Fruit fly (Drosophila melanogaster) whole organism, embryonic: Measurements from ENCODE around the gene cac.

Source experiments
- CG10274 ChIP-seq: fragments of 200-800 bp; sonication (Bioruptor generic); optimal IDR thresholded peaks from 3 replicates; lab custom pipeline; 2017; ENCODE audit warnings: missing biosample characterization, mild to moderate bottlenecking, missing genetic modification characterization
- CG12769 ChIP-seq: fragments of 200-800 bp; sonication (Bioruptor generic); optimal IDR thresholded peaks from 2 replicates; lab custom pipeline; 2019; ENCODE audit warnings: missing biosample characterization, mild to moderate bottlenecking, missing genetic modification characterization, moderate library complexity
- CG13894 ChIP-seq: fragments of 200-800 bp; sonication (Bioruptor generic); optimal IDR thresholded peaks from 3 replicates; lab custom pipeline; 2018; ENCODE audit warnings: missing biosample characterization, mild to moderate bottlenecking, missing genetic modification characterization, moderate library complexity
- CG17612 ChIP-seq: fragments of 200-800 bp; sonication (Bioruptor generic); IDR thresholded peaks from 2 replicates; pipeline ENCODE4 v1.3.6; 2022; ENCODE audit warnings: missing biosample characterization, missing genetic modification characterization
- CG2875 ChIP-seq: fragments of 200-800 bp; sonication (Bioruptor generic); optimal IDR thresholded peaks from 2 replicates; lab custom pipeline; 2017; ENCODE audit warnings: missing biosample characterization, mild to moderate bottlenecking, missing genetic modification characterization, missing genetic modification reagents
- CG3281 ChIP-seq: fragments of 200-800 bp; sonication (Bioruptor generic); optimal IDR thresholded peaks from 3 replicates; lab custom pipeline; 2017; ENCODE audit warnings: missing biosample characterization, mild to moderate bottlenecking, missing genetic modification characterization
- CG34376 ChIP-seq: fragments of 200-800 bp; sonication (Bioruptor generic); optimal IDR thresholded peaks from 2 replicates; lab custom pipeline; 2018; ENCODE audit warnings: missing biosample characterization, mild to moderate bottlenecking, missing genetic modification characterization
- CG5180 ChIP-seq: fragments of 200-800 bp; sonication (Bioruptor generic); optimal IDR thresholded peaks from 3 replicates; lab custom pipeline; 2017; ENCODE audit warnings: missing biosample characterization, missing genetic modification characterization, mild to moderate bottlenecking, moderate library complexity, missing genetic modification reagents
- CG6689 ChIP-seq: fragments of 200-800 bp; sonication (Bioruptor generic); IDR thresholded peaks from 2 replicates; pipeline ENCODE4 v1.3.6; 2022; ENCODE audit warnings: missing biosample characterization, missing genetic modification characterization
- CG7963 ChIP-seq: fragments of 200-800 bp; sonication (Bioruptor generic); IDR thresholded peaks from 3 replicates; pipeline ENCODE4 v1.3.6; 2022; ENCODE audit warnings: missing biosample characterization, missing genetic modification characterization; ENCODE audit not compliant: partially characterized antibody
- CG8281 ChIP-seq: fragments of 200-800 bp; sonication (Bioruptor generic); optimal IDR thresholded peaks from 2 replicates; lab custom pipeline; 2018; ENCODE audit warnings: missing biosample characterization, mild to moderate bottlenecking, missing genetic modification characterization, moderate library complexity
- CG8290 ChIP-seq, 3 experiments: fragments of 200-800 bp; sonication (Bioruptor generic); optimal IDR thresholded peaks; 2 replicates each; lab custom pipeline; 2016 to 2019; ENCODE audit warnings: missing biosample characterization in 3 of 3, missing genetic modification characterization in 3 of 3, mild to moderate bottlenecking in 2 of 3, moderate library complexity in 1 of 3
- D ChIP-seq, 2 experiments: fragments of 200-800 bp in 1 of 2; fragments of >200 bp in 1 of 2; sonication (Bioruptor generic) in 1 of 2; optimal IDR thresholded peaks; 2 replicates in 1 of 2; 3 replicates in 1 of 2; lab custom pipeline; 2017; ENCODE audit warnings: mild to moderate bottlenecking in 1 of 2, missing biosample characterization in 1 of 2, missing genetic modification characterization in 1 of 2, missing genetic modification reagents in 1 of 2
- ERR ChIP-seq: fragments of 200-800 bp; sonication (Bioruptor generic); optimal IDR thresholded peaks from 2 replicates; lab custom pipeline; 2016; ENCODE audit warnings: missing biosample characterization, missing genetic modification characterization
- Hr3 ChIP-seq: fragments of 200-800 bp; sonication (Bioruptor generic); optimal IDR thresholded peaks from 3 replicates; lab custom pipeline; 2016; ENCODE audit warnings: missing biosample characterization, missing genetic modification characterization
- Hr78 ChIP-seq, 2 experiments: fragments of 200-800 bp in 1 of 2; fragments of >200 bp in 1 of 2; sonication (Bioruptor generic) in 1 of 2; optimal IDR thresholded peaks; 2 replicates each; lab custom pipeline; 2017 to 2019; ENCODE audit warnings: missing biosample characterization in 2 of 2, missing genetic modification characterization in 2 of 2, mild to moderate bottlenecking in 1 of 2, moderate library complexity in 1 of 2
- Jarid2 ChIP-seq: fragments of 200-800 bp; sonication (Bioruptor generic); optimal IDR thresholded peaks from 3 replicates; lab custom pipeline; 2017; ENCODE audit warnings: mild to moderate bottlenecking, missing biosample characterization, missing genetic modification reagents, missing genetic modification characterization
- Mad ChIP-seq: fragments of 200-800 bp; sonication (Bioruptor generic); optimal IDR thresholded peaks from 2 replicates; lab custom pipeline; 2016; ENCODE audit warnings: missing biosample characterization, missing genetic modification characterization
- Pdp1 ChIP-seq, 2 experiments: fragments of 200-800 bp; sonication (Bioruptor generic); optimal IDR thresholded peaks; 3 replicates each; lab custom pipeline; 2016; ENCODE audit warnings: missing biosample characterization in 2 of 2, missing genetic modification characterization in 2 of 2, mild to moderate bottlenecking in 1 of 2, moderate library complexity in 1 of 2
- Ravus ChIP-seq: fragments of 200-800 bp; sonication (Bioruptor generic); IDR thresholded peaks from 2 replicates; pipeline ENCODE4 v1.3.6; 2022; ENCODE audit warnings: missing biosample characterization, missing genetic modification characterization
- Sox100B ChIP-seq: fragments of 200-800 bp; sonication (Bioruptor generic); optimal IDR thresholded peaks from 3 replicates; lab custom pipeline; 2018; ENCODE audit warnings: missing biosample characterization, mild to moderate bottlenecking, missing genetic modification characterization
- Sry-β ChIP-seq: fragments of 200-800 bp; sonication (Bioruptor generic); optimal IDR thresholded peaks from 2 replicates; lab custom pipeline; 2018; ENCODE audit warnings: missing biosample characterization, mild to moderate bottlenecking, missing genetic modification characterization, moderate library complexity
- Sry-δ ChIP-seq: fragments of 200-800 bp; sonication (Bioruptor generic); optimal IDR thresholded peaks from 2 replicates; lab custom pipeline; 2016; ENCODE audit warnings: missing biosample characterization, missing genetic modification characterization
- Tbp ChIP-seq: fragments of >200 bp; optimal IDR thresholded peaks from 2 replicates; lab custom pipeline; 2018; ENCODE audit warnings: missing biosample characterization, missing genetic modification characterization
- Trl ChIP-seq, 3 experiments: fragments of >200 bp in 2 of 3; fragments of 200-800 bp in 1 of 3; sonication (Bioruptor generic) in 1 of 3; optimal IDR thresholded peaks; 2 replicates in 1 of 3; 3 replicates in 2 of 3; lab custom pipeline; 2016 to 2017; ENCODE audit warnings: missing biosample characterization in 1 of 3, missing genetic modification characterization in 1 of 3
- Vsx1 ChIP-seq: fragments of 200-800 bp; sonication (Bioruptor generic); optimal IDR thresholded peaks from 2 replicates; lab custom pipeline; 2017; ENCODE audit warnings: missing biosample characterization, mild to moderate bottlenecking, missing genetic modification characterization, missing genetic modification reagents
- Xrp1 ChIP-seq: fragments of 200-800 bp; sonication (Bioruptor generic); IDR thresholded peaks from 2 replicates; pipeline ENCODE4 v1.3.6; 2022; ENCODE audit warnings: missing biosample characterization, missing genetic modification characterization
- bigmax ChIP-seq: fragments of 200-800 bp; sonication (Bioruptor generic); optimal IDR thresholded peaks from 2 replicates; lab custom pipeline; 2018; ENCODE audit warnings: missing biosample characterization, mild to moderate bottlenecking, missing genetic modification characterization
- cg ChIP-seq: fragments of 200-800 bp; sonication (Bioruptor generic); optimal IDR thresholded peaks from 3 replicates; lab custom pipeline; 2019; ENCODE audit warnings: missing biosample characterization, mild to moderate bottlenecking, missing genetic modification characterization, moderate library complexity
- chinmo ChIP-seq: fragments of 200-800 bp; sonication (Bioruptor generic); IDR thresholded peaks from 4 replicates; pipeline ENCODE4 v1.3.6; 2022; ENCODE audit warnings: missing biosample characterization, missing genetic modification characterization; ENCODE audit not compliant: partially characterized antibody
- cwo ChIP-seq: fragments of 200-800 bp; sonication (Bioruptor generic); optimal IDR thresholded peaks from 3 replicates; lab custom pipeline; 2017; ENCODE audit warnings: missing biosample characterization, missing genetic modification characterization, mild to moderate bottlenecking, moderate library complexity, missing genetic modification reagents
- ftz-f1 ChIP-seq: fragments of 200-800 bp; sonication (Bioruptor generic); optimal IDR thresholded peaks from 2 replicates; lab custom pipeline; 2016; ENCODE audit warnings: missing biosample characterization, missing genetic modification characterization
- hkb ChIP-seq, 2 experiments: fragments of 200-800 bp in 1 of 2; fragments of >200 bp in 1 of 2; sonication (Bioruptor generic) in 1 of 2; IDR thresholded peaks in 1 of 2; optimal IDR thresholded peaks in 1 of 2; 2 replicates each; pipeline versions ENCODE4 v1.3.6 to Lab custom; 2017 to 2022; ENCODE audit warnings: missing biosample characterization in 1 of 2, missing genetic modification characterization in 1 of 2
- knrl ChIP-seq: fragments of 200-800 bp; sonication (Bioruptor generic); IDR thresholded peaks from 3 replicates; pipeline ENCODE4 v1.3.6; 2022; ENCODE audit warnings: missing biosample characterization, missing genetic modification characterization; ENCODE audit not compliant: partially characterized antibody
- lab ChIP-seq: fragments of 200-800 bp; sonication (Bioruptor generic); optimal IDR thresholded peaks from 3 replicates; lab custom pipeline; 2017; ENCODE audit warnings: missing biosample characterization, missing genetic modification characterization, mild to moderate bottlenecking, moderate library complexity, missing genetic modification reagents
- nom ChIP-seq: fragments of 200-800 bp; sonication (Bioruptor generic); optimal IDR thresholded peaks from 2 replicates; lab custom pipeline; 2017; ENCODE audit warnings: missing biosample characterization, missing genetic modification characterization, mild to moderate bottlenecking, moderate library complexity, missing genetic modification reagents
- oc ChIP-seq: fragments of 200-800 bp; sonication (Bioruptor generic); optimal IDR thresholded peaks from 2 replicates; lab custom pipeline; 2018; ENCODE audit warnings: missing biosample characterization, mild to moderate bottlenecking, missing genetic modification characterization, moderate library complexity
- otp ChIP-seq: fragments of 200-800 bp; sonication (Bioruptor generic); IDR thresholded peaks from 3 replicates; pipeline ENCODE4, ENCODE4 v1.3.6; 2022; ENCODE audit warnings: missing biosample characterization, missing genetic modification characterization
- repo ChIP-seq: fragments of 200-800 bp; sonication (Bioruptor generic); optimal IDR thresholded peaks from 2 replicates; lab custom pipeline; 2016; ENCODE audit warnings: missing biosample characterization, missing genetic modification characterization
- row ChIP-seq: fragments of 200-800 bp; sonication (Bioruptor generic); IDR thresholded peaks from 3 replicates; pipeline ENCODE4 v1.3.6; 2022; ENCODE audit warnings: missing biosample characterization, missing genetic modification characterization
- run ChIP-seq: fragments of 200-800 bp; sonication (Bioruptor generic); optimal IDR thresholded peaks from 3 replicates; lab custom pipeline; 2018; ENCODE audit warnings: missing biosample characterization, mild to moderate bottlenecking, missing genetic modification characterization
- sens ChIP-seq: fragments of 200-800 bp; sonication (Bioruptor generic); peaks from one replicate; lab custom pipeline; 2016; ENCODE audit warnings: missing biosample characterization, missing genetic modification characterization
- sim ChIP-seq: fragments of 200-800 bp; sonication (Bioruptor generic); IDR thresholded peaks from 2 replicates; pipeline ENCODE4 v1.3.6; 2022; ENCODE audit warnings: missing biosample characterization, missing genetic modification characterization
- sob ChIP-seq: fragments of 200-800 bp; sonication (Bioruptor generic); IDR thresholded peaks from 2 replicates; pipeline ENCODE4 v1.3.6; 2022; ENCODE audit warnings: missing biosample characterization, missing genetic modification characterization
- tin ChIP-seq: fragments of 200-800 bp; sonication (Bioruptor generic); optimal IDR thresholded peaks from 3 replicates; lab custom pipeline; 2016; ENCODE audit warnings: missing biosample characterization, missing genetic modification characterization
- vvl ChIP-seq: fragments of 200-800 bp; sonication (Bioruptor generic); IDR thresholded peaks from 2 replicates; pipeline ENCODE4 v1.3.6; 2022; ENCODE audit warnings: missing biosample characterization, missing genetic modification characterization
- z ChIP-seq: fragments of 200-800 bp; sonication (Bioruptor generic); IDR thresholded peaks from 3 replicates; pipeline ENCODE4 v1.3.6; 2022; ENCODE audit warnings: missing biosample characterization, missing genetic modification characterization

The cac gene

DNA sequence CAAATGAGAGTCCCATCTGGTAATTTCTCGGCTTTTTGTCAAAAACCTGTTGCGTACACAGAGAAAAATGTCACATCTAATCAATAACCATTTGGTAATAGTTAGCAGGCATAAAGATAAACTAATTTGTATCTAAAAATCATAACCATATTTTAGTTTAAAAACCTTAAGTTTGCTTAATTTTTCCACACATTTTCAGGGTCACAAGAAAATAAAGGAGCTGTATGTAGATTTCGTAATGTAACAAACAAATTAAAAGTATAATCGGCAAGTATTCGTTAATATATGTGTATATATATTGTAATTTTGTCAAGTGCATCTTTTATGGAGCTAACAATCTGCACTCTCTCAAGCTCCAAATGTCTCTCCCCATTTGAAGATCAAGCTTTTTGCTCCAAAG lies 63.9 kb downstream of the cac start (continued):
- TF ChIP-seq Hr78 (GFP tag; optimal IDR thresholded peaks at IDR 0.05; lab: Kevin White, UChicago) = peak in 1 of 2 experiments; percentile 79
- peak; percentile 89 for TF ChIP-seq Xrp1 (GFP tag; lab: Robert Waterston, UW)
- peak; percentile 4 for TF ChIP-seq Sry-δ (GFP tag; lab: Kevin White, UChicago)
- TF ChIP-seq sob (GFP tag; lab: Robert Waterston, UW) = peak; percentile 90
- no peak for TF ChIP-seq D (optimal IDR thresholded peaks at IDR 0.05; lab: Kevin White, UChicago)
- peak; percentile 82 for TF ChIP-seq D (GFP tag; optimal IDR thresholded peaks at IDR 0.05; lab: Kevin White, UChicago)
- peak; percentile 85 for TF ChIP-seq cwo
- peak; percentile 66 for TF ChIP-seq Ravus (GFP tag; lab: Robert Waterston, UW)
- TF ChIP-seq bigmax (GFP tag; lab: Kevin White, UChicago) = no peak
- TF ChIP-seq knrl (GFP tag; lab: Robert Waterston, UW) = no peak
- peak; percentile 91 for TF ChIP-seq CG6689 (GFP tag; lab: Robert Waterston, UW)
- TF ChIP-seq CG13894 (tag; lab: Kevin White, UChicago) = peak; percentile 84
- TF ChIP-seq CG7963 (GFP tag; lab: Robert Waterston, UW) = no peak
- no peak for TF ChIP-seq nom (GFP tag; lab: Kevin White, UChicago)
- TF ChIP-seq Tbp (GFP tag; lab: Kevin White, UChicago) = no peak
- TF ChIP-seq Vsx1 = peak; percentile 90
- peak; percentile 82 for TF ChIP-seq CG34376
- peak; percentile 75 for TF ChIP-seq tin (GFP tag; lab: Kevin White, UChicago)
- no peak for TF ChIP-seq cg (GFP tag; lab: Kevin White, UChicago)
- TF ChIP-seq lab = peak; percentile 89
- peak; percentile 91 for TF ChIP-seq Sox100B (GFP tag; lab: Kevin White, UChicago)
- TF ChIP-seq CG2875 = peak; percentile 80
- peak; percentile 1 for TF ChIP-seq repo
- TF ChIP-seq CG3281 (GFP tag; lab: Kevin White, UChicago) = peak; percentile 90
- TF ChIP-seq CG8281 (tag; lab: Kevin White, UChicago) = peak; percentile 78
- peak; percentile 61; the same call in 1 of the 2 replicates for TF ChIP-seq sim (GFP tag; lab: Robert Waterston, UW)
- peak; percentile 53 for TF ChIP-seq Mad (GFP tag; lab: Kevin White, UChicago)
- TF ChIP-seq ftz-f1 = no peak

DNA sequence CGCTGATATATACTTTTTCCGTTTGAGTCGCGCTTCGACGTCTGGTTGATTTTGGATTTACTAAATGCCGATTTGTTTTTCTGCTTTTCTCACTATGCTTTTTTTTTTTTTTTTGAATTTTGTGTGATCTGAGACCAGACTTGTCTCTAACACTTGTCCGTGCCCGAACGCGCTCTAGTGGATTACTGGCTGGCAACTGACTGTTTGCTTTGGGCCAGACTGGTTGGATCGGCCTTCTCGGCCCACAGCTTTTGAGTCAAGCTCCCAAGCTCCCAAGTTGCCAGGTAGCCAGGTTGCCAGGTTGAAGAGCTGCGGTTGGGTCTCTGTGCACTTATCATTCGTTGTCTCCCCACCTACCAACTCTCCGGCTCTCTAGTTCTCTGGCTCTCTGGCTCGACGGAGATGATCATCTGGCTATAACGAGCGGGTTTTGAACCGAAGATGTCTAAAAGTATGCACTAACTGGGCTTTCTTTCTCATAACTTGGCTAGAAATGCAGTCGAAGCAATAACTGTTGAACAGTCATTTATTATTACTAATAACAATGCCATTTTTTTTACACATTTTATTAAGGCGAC lies 67.7 kb downstream of the cac start, which contains the start of gene pot:
pot (minus strand) TSS at position 205 of the 578 bp plus-strand sequence.
- TF ChIP-seq sens (GFP tag; lab: Kevin White, UChicago) (peak; percentile 41), Sry-β (GFP tag; lab: Kevin White, UChicago) (peak; percentile 88), otp (GFP tag; lab: Robert Waterston, UW) (no peak), CG5180 (GFP tag; lab: Kevin White, UChicago) (peak; percentile 84), Jarid2 (peak; percentile 39), CG8290 (GFP tag; optimal IDR thresholded peaks at IDR 0.05; lab: Kevin White, UChicago) (no peak), CG8290 (tag; optimal IDR thresholded peaks at IDR 0.05; lab: Kevin White, UChicago) (peak in 1 of 2 experiments; percentile 47), vvl (peak; percentile 34; the same call in 1 of the 2 replicates), hkb (optimal IDR thresholded peaks at IDR 0.05; lab: Kevin White, UChicago) (no peak), hkb (GFP tag; IDR thresholded peaks at IDR 0.05; lab: Robert Waterston, UW) (0 out of 2 replicates have a peak, but pooled peaks have one; percentile 21), oc (tag; lab: Kevin White, UChicago) (no peak), CG12769 (tag; lab: Kevin White, UChicago) (peak; percentile 46), Pdp1 (GFP tag; optimal IDR thresholded peaks at IDR 0.05; lab: Kevin White, UChicago) (no peak), z (GFP tag; lab: Robert Waterston, UW) (0 out of 3 replicates have a peak, but pooled peaks have one; percentile 18), row (GFP tag; lab: Robert Waterston, UW) (peak; percentile 22; the same call in 1 of the 3 replicates), CG10274 (GFP tag; lab: Kevin White, UChicago) (no peak), CG17612 (peak; percentile 84), run (tag; lab: Kevin White, UChicago) (no peak), Hr3 (GFP tag; lab: Kevin White, UChicago) (no peak), ERR (no peak), Trl (optimal IDR thresholded peaks at IDR 0.05; lab: Kevin White, UChicago) (peak; percentile 56 to 59), Trl (GFP tag; optimal IDR thresholded peaks at IDR 0.05; lab: Kevin White, UChicago) (no peak), chinmo (GFP tag; lab: Robert Waterston, UW) (peak; percentile 71; the same call in 2 of the 4 replicates)
